Fruit fly (Drosophila melanogaster) whole organism, embryonic: ENCODE results near the gene Ugt316A1.

Source experiments
- ATbp ChIP-seq: fragments of 200-800 bp; sonication (Bioruptor generic); optimal IDR thresholded peaks from 2 replicates; lab custom pipeline; 2017; ENCODE audit warnings: missing biosample characterization, mild to moderate bottlenecking, missing genetic modification characterization, missing genetic modification reagents
- Aef1 ChIP-seq: fragments of 200-800 bp; sonication (Bioruptor generic); IDR thresholded peaks from 3 replicates; pipeline ENCODE4 v1.3.6; 2022; ENCODE audit warnings: missing biosample characterization, missing genetic modification characterization
- Asciz ChIP-seq: fragments of 200-800 bp; sonication (Bioruptor generic); optimal IDR thresholded peaks from 2 replicates; lab custom pipeline; 2017; ENCODE audit warnings: missing biosample characterization, mild to moderate bottlenecking, missing genetic modification characterization, missing genetic modification reagents
- Bteb2 ChIP-seq: fragments of 200-800 bp; sonication (Bioruptor generic); optimal IDR thresholded peaks from 2 replicates; lab custom pipeline; 2016; ENCODE audit warnings: missing biosample characterization, missing genetic modification characterization
- CG10147 ChIP-seq: fragments of 200-800 bp; sonication (Bioruptor generic); optimal IDR thresholded peaks from 2 replicates; lab custom pipeline; 2019; ENCODE audit warnings: missing biosample characterization, mild to moderate bottlenecking, missing genetic modification characterization, moderate library complexity
- CG11560 ChIP-seq: fragments of 200-800 bp; sonication (Bioruptor generic); IDR thresholded peaks from 3 replicates; pipeline ENCODE4 v1.3.6; 2022; ENCODE audit warnings: missing biosample characterization, missing genetic modification characterization
- CG12299 ChIP-seq: fragments of 200-800 bp; sonication (Bioruptor generic); optimal IDR thresholded peaks from 2 replicates; lab custom pipeline; 2018; ENCODE audit warnings: missing biosample characterization, mild to moderate bottlenecking, missing genetic modification characterization
- CG13123 ChIP-seq: fragments of 200-800 bp; sonication (Bioruptor generic); optimal IDR thresholded peaks from 2 replicates; lab custom pipeline; 2016; ENCODE audit warnings: missing biosample characterization, missing genetic modification characterization
- CG14014 ChIP-seq: fragments of 200-800 bp; sonication (Bioruptor generic); IDR thresholded peaks from 2 replicates; pipeline ENCODE4 v1.3.6; 2022; ENCODE audit warnings: missing biosample characterization, missing genetic modification characterization
- CG14667 ChIP-seq: fragments of 200-800 bp; sonication (Bioruptor generic); IDR thresholded peaks from 2 replicates; pipeline ENCODE4 v1.3.6; 2022; ENCODE audit warnings: missing biosample characterization, missing genetic modification characterization
- CG14710 ChIP-seq: fragments of 200-800 bp; sonication (Bioruptor generic); optimal IDR thresholded peaks from 3 replicates; lab custom pipeline; 2019; ENCODE audit warnings: missing biosample characterization, mild to moderate bottlenecking, missing genetic modification characterization, moderate library complexity
- CG15514 ChIP-seq: fragments of 200-800 bp; sonication (Bioruptor generic); optimal IDR thresholded peaks from 3 replicates; lab custom pipeline; 2017; ENCODE audit warnings: missing biosample characterization, missing genetic modification characterization, mild to moderate bottlenecking, moderate library complexity, missing genetic modification reagents
- CG1602 ChIP-seq: fragments of 200-800 bp; sonication (Bioruptor generic); optimal IDR thresholded peaks from 3 replicates; lab custom pipeline; 2016; ENCODE audit warnings: missing biosample characterization, missing genetic modification characterization
- CG17359 ChIP-seq: fragments of 200-800 bp; sonication (Bioruptor generic); optimal IDR thresholded peaks from 3 replicates; lab custom pipeline; 2018; ENCODE audit warnings: missing biosample characterization, mild to moderate bottlenecking, missing genetic modification characterization, moderate library complexity
- CG17385 ChIP-seq: fragments of 200-800 bp; sonication (Bioruptor generic); optimal IDR thresholded peaks from 3 replicates; lab custom pipeline; 2018; ENCODE audit warnings: missing biosample characterization, mild to moderate bottlenecking, missing genetic modification characterization
- CG17802 ChIP-seq: fragments of 200-800 bp; sonication (Bioruptor generic); optimal IDR thresholded peaks from 2 replicates; lab custom pipeline; 2018; ENCODE audit warnings: missing biosample characterization, mild to moderate bottlenecking, missing genetic modification characterization, moderate library complexity
- CG18262 ChIP-seq: fragments of 200-800 bp; optimal IDR thresholded peaks from 3 replicates; lab custom pipeline; 2019; ENCODE audit warnings: missing biosample characterization, mild to moderate bottlenecking, missing genetic modification characterization, moderate library complexity
- CG18764 ChIP-seq: fragments of 200-800 bp; sonication (Bioruptor generic); optimal IDR thresholded peaks from 3 replicates; lab custom pipeline; 2016; ENCODE audit warnings: missing biosample characterization, missing genetic modification characterization
- CG2202 ChIP-seq: fragments of 200-800 bp; sonication (Bioruptor generic); optimal IDR thresholded peaks from 2 replicates; lab custom pipeline; 2018; ENCODE audit warnings: missing biosample characterization, mild to moderate bottlenecking, missing genetic modification characterization
- CG2889 ChIP-seq: fragments of 200-800 bp; sonication (Bioruptor generic); IDR thresholded peaks from 3 replicates; pipeline ENCODE4 v1.3.6; 2022; ENCODE audit warnings: missing biosample characterization, missing genetic modification characterization
- CG31441 ChIP-seq: fragments of 200-800 bp; sonication (Bioruptor generic); IDR thresholded peaks from 2 replicates; pipeline ENCODE4 v1.3.6; 2022; ENCODE audit warnings: missing biosample characterization, missing genetic modification characterization
- CG3407 ChIP-seq: fragments of 200-800 bp; sonication (Bioruptor generic); optimal IDR thresholded peaks from 2 replicates; lab custom pipeline; 2018; ENCODE audit warnings: missing biosample characterization, mild to moderate bottlenecking, missing genetic modification characterization
- CG3847 ChIP-seq: fragments of 200-800 bp; sonication (Bioruptor generic); IDR thresholded peaks from 2 replicates; pipeline ENCODE4 v1.3.6; 2022; ENCODE audit warnings: missing biosample characterization, missing genetic modification characterization
- CG4820 ChIP-seq: fragments of 200-800 bp; sonication (Bioruptor generic); optimal IDR thresholded peaks from 3 replicates; lab custom pipeline; 2016; ENCODE audit warnings: missing biosample characterization, missing genetic modification characterization
- CG6175 ChIP-seq: fragments of 200-800 bp; sonication (Bioruptor generic); IDR thresholded peaks from 3 replicates; pipeline ENCODE4 v1.3.6; 2022; ENCODE audit warnings: missing biosample characterization, missing genetic modification characterization
- CG6689 ChIP-seq: fragments of 200-800 bp; sonication (Bioruptor generic); IDR thresholded peaks from 2 replicates; pipeline ENCODE4 v1.3.6; 2022; ENCODE audit warnings: missing biosample characterization, missing genetic modification characterization
- CG7928 ChIP-seq: fragments of 200-800 bp; sonication (Bioruptor generic); optimal IDR thresholded peaks from 2 replicates; lab custom pipeline; 2017; ENCODE audit warnings: missing biosample characterization, mild to moderate bottlenecking, missing genetic modification characterization
- CG9797 ChIP-seq: fragments of 200-800 bp; sonication (Bioruptor generic); optimal IDR thresholded peaks from 3 replicates; lab custom pipeline; 2018; ENCODE audit warnings: missing biosample characterization, mild to moderate bottlenecking, missing genetic modification characterization
- D19A ChIP-seq: fragments of 200-800 bp; optimal IDR thresholded peaks from 3 replicates; lab custom pipeline; 2019; ENCODE audit warnings: missing biosample characterization, mild to moderate bottlenecking, missing genetic modification characterization, moderate library complexity
- D19B ChIP-seq: fragments of 200-800 bp; sonication (Bioruptor generic); optimal IDR thresholded peaks from 2 replicates; lab custom pipeline; 2017; ENCODE audit warnings: missing biosample characterization, mild to moderate bottlenecking, missing genetic modification characterization
- HHEX ChIP-seq: fragments of 200-800 bp; sonication (Bioruptor generic); optimal IDR thresholded peaks from 3 replicates; lab custom pipeline; 2017; ENCODE audit warnings: missing biosample characterization, mild to moderate bottlenecking, missing genetic modification characterization, missing genetic modification reagents
- MESR4 ChIP-seq: fragments of 200-800 bp; sonication (Bioruptor generic); optimal IDR thresholded peaks from 2 replicates; lab custom pipeline; 2018; ENCODE audit warnings: missing biosample characterization, mild to moderate bottlenecking, missing genetic modification characterization, moderate library complexity
- Mad ChIP-seq: fragments of 200-800 bp; sonication (Bioruptor generic); optimal IDR thresholded peaks from 2 replicates; lab custom pipeline; 2016; ENCODE audit warnings: missing biosample characterization, missing genetic modification characterization
- Med ChIP-seq: fragments of 200-800 bp; sonication (Bioruptor generic); peaks from one replicate; lab custom pipeline; 2016; ENCODE audit warnings: missing biosample characterization, missing genetic modification characterization, mild to moderate bottlenecking, inconsistent platforms, moderate library complexity
- NK7.1 ChIP-seq: fragments of 200-800 bp; sonication (Bioruptor generic); optimal IDR thresholded peaks from 3 replicates; lab custom pipeline; 2016; ENCODE audit warnings: missing biosample characterization, missing genetic modification characterization
- Oli ChIP-seq: fragments of 200-800 bp; sonication (Bioruptor generic); optimal IDR thresholded peaks from 2 replicates; lab custom pipeline; 2018; ENCODE audit warnings: missing biosample characterization, mild to moderate bottlenecking, missing genetic modification characterization, moderate library complexity
- Pdp1 ChIP-seq, 2 experiments: fragments of 200-800 bp; sonication (Bioruptor generic); optimal IDR thresholded peaks; 3 replicates each; lab custom pipeline; 2016; ENCODE audit warnings: missing biosample characterization in 2 of 2, missing genetic modification characterization in 2 of 2, mild to moderate bottlenecking in 1 of 2, moderate library complexity in 1 of 2
- aop ChIP-seq: fragments of 200-800 bp; sonication (Bioruptor generic); IDR thresholded peaks from 2 replicates; pipeline ENCODE4 v1.3.6; 2022; ENCODE audit warnings: missing biosample characterization, missing genetic modification characterization
- bbx ChIP-seq: fragments of 200-800 bp; sonication (Bioruptor generic); IDR thresholded peaks from 2 replicates; pipeline ENCODE4 v1.3.6; 2022; ENCODE audit warnings: missing biosample characterization, missing genetic modification characterization; ENCODE audit not compliant: partially characterized antibody
- crol ChIP-seq: fragments of 200-800 bp; sonication (Bioruptor generic); IDR thresholded peaks from 2 replicates; pipeline ENCODE4 v1.3.6; 2022; ENCODE audit warnings: missing biosample characterization, missing genetic modification characterization
- ems ChIP-seq: fragments of 200-800 bp; sonication (Bioruptor generic); optimal IDR thresholded peaks from 3 replicates; lab custom pipeline; 2016; ENCODE audit warnings: missing biosample characterization, missing genetic modification characterization
- gem ChIP-seq: fragments of 200-800 bp; sonication (Bioruptor generic); optimal IDR thresholded peaks from 2 replicates; lab custom pipeline; 2019; ENCODE audit warnings: missing biosample characterization, mild to moderate bottlenecking, missing genetic modification characterization, moderate library complexity
- hbn ChIP-seq: fragments of 200-800 bp; sonication (Bioruptor generic); IDR thresholded peaks from 2 replicates; pipeline ENCODE4 v1.3.6; 2022; ENCODE audit warnings: missing biosample characterization, missing genetic modification characterization; ENCODE audit not compliant: partially characterized antibody
- kay ChIP-seq: fragments of 200-800 bp; sonication (Bioruptor generic); optimal IDR thresholded peaks from 2 replicates; lab custom pipeline; 2016; ENCODE audit warnings: missing biosample characterization, missing genetic modification characterization
- peb ChIP-seq: fragments of 200-800 bp; sonication (Bioruptor generic); IDR thresholded peaks from 2 replicates; pipeline ENCODE4 v1.3.6; 2022; ENCODE audit warnings: missing biosample characterization, missing genetic modification characterization
- pho ChIP-seq: fragments of 200-800 bp; sonication (Bioruptor generic); optimal IDR thresholded peaks from 2 replicates; lab custom pipeline; 2016; ENCODE audit warnings: missing biosample characterization, missing genetic modification characterization
- schlank ChIP-seq: fragments of 200-800 bp; sonication (Bioruptor generic); optimal IDR thresholded peaks from 2 replicates; lab custom pipeline; 2018; ENCODE audit warnings: missing biosample characterization, mild to moderate bottlenecking, missing genetic modification characterization
- sr ChIP-seq: fragments of 200-800 bp; sonication (Bioruptor generic); IDR thresholded peaks from 3 replicates; pipeline ENCODE4 v1.3.6; 2022; ENCODE audit warnings: missing biosample characterization, missing genetic modification characterization
- sug ChIP-seq: fragments of 200-800 bp; optimal IDR thresholded peaks from 2 replicates; lab custom pipeline; 2019; ENCODE audit warnings: missing biosample characterization, mild to moderate bottlenecking, missing genetic modification characterization, moderate library complexity
- tll ChIP-seq, 2 experiments: fragments of 200-800 bp in 1 of 2; fragments of >200 bp in 1 of 2; sonication (Bioruptor generic) in 1 of 2; optimal IDR thresholded peaks; 2 replicates each; lab custom pipeline; 2017 to 2019; ENCODE audit warnings: missing biosample characterization in 2 of 2, missing genetic modification characterization in 2 of 2, mild to moderate bottlenecking in 1 of 2, moderate library complexity in 1 of 2
- trh ChIP-seq: fragments of 200-800 bp; sonication (Bioruptor generic); optimal IDR thresholded peaks from 2 replicates; lab custom pipeline; 2016; ENCODE audit warnings: missing biosample characterization, missing genetic modification characterization

The Ugt316A1 gene

dm6 chr3L:19056857-19057324 is 5.7 kb downstream of the Ugt316A1 start:
- TF ChIP-seq Med (no peak), CG14710 (tag; lab: Kevin White, UChicago) (peak; percentile 17), Aef1 (GFP tag; lab: Robert Waterston, UW) (no peak), CG11560 (tag; lab: Robert Waterston, UW) (no peak), hbn (no peak), peb (no peak), Asciz (GFP tag; lab: Kevin White, UChicago) (peak; percentile 45), Oli (tag; lab: Kevin White, UChicago) (peak; percentile 32), CG18262 (tag; lab: Kevin White, UChicago) (peak; percentile 77), kay (no peak), pho (GFP tag; lab: Kevin White, UChicago) (no peak), CG10147 (GFP tag; lab: Kevin White, UChicago) (no peak), bbx (GFP tag; lab: Robert Waterston, UW) (no peak), NK7.1 (GFP tag; lab: Kevin White, UChicago) (no peak), MESR4 (GFP tag; lab: Kevin White, UChicago) (no peak), gem (tag; lab: Kevin White, UChicago) (peak; percentile 68), CG31441 (GFP tag; lab: Robert Waterston, UW) (peak; percentile 71), CG17802 (tag; lab: Kevin White, UChicago) (no peak), CG9797 (GFP tag; lab: Kevin White, UChicago) (no peak), ATbp (GFP tag; lab: Kevin White, UChicago) (no peak), CG17359 (tag; lab: Kevin White, UChicago) (peak; percentile 13), CG14667 (no peak), CG2202 (peak; percentile 28), CG18764 (GFP tag; lab: Kevin White, UChicago) (no peak), tll (GFP tag; optimal IDR thresholded peaks at IDR 0.05; lab: Kevin White, UChicago) (no peak), CG2889 (GFP tag; lab: Robert Waterston, UW) (no peak), crol (GFP tag; lab: Robert Waterston, UW) (peak; percentile 95), CG13123 (GFP tag; lab: Kevin White, UChicago) (no peak), aop (GFP tag; lab: Robert Waterston, UW) (no peak), CG3847 (GFP tag; lab: Robert Waterston, UW) (no peak), CG15514 (no peak), D19A (tag; lab: Kevin White, UChicago) (peak; percentile 63), D19B (GFP tag; lab: Kevin White, UChicago) (no peak), ems (GFP tag; lab: Kevin White, UChicago) (no peak), Bteb2 (GFP tag; lab: Kevin White, UChicago) (no peak), sug (tag; lab: Kevin White, UChicago) (no peak), CG6689 (GFP tag; lab: Robert Waterston, UW) (0 out of 2 replicates have a peak, but pooled peaks have one; percentile 33), CG12299 (tag; lab: Kevin White, UChicago) (no peak), Pdp1 (GFP tag; optimal IDR thresholded peaks at IDR 0.05; lab: Kevin White, UChicago) (no peak), CG7928 (GFP tag; lab: Kevin White, UChicago) (no peak), CG17385 (GFP tag; lab: Kevin White, UChicago) (peak; percentile 4), sr (peak; percentile 71; the same call in 1 of the 3 replicates), schlank (tag; lab: Kevin White, UChicago) (no peak), CG6175 (GFP tag; lab: Robert Waterston, UW) (no peak), CG3407 (GFP tag; lab: Kevin White, UChicago) (no peak), CG1602 (GFP tag; lab: Kevin White, UChicago) (no peak), HHEX (GFP tag; lab: Kevin White, UChicago) (peak; percentile 11), CG4820 (GFP tag; lab: Kevin White, UChicago) (no peak), Mad (GFP tag; lab: Kevin White, UChicago) (no peak), CG14014 (no peak), trh (GFP tag; lab: Kevin White, UChicago) (no peak)
